Fruit fly (Drosophila melanogaster) whole organism, adult: ENCODE data around the gene Hmt4-20.

Experiments used
- CG11617 ChIP-seq: fragments of 200-800 bp; sonication (Bioruptor generic); optimal IDR thresholded peaks from 2 replicates; lab custom pipeline; 2017; ENCODE audit warnings: mild to moderate bottlenecking, missing biosample characterization, missing genetic modification reagents, missing genetic modification characterization
- CG1620 ChIP-seq: fragments of 200-800 bp; sonication (Bioruptor generic); optimal IDR thresholded peaks from 2 replicates; lab custom pipeline; 2016; ENCODE audit warnings: missing biosample characterization, missing genetic modification characterization
- CG7045 ChIP-seq: fragments of 200-800 bp; sonication (Bioruptor generic); optimal IDR thresholded peaks from 2 replicates; lab custom pipeline; 2017; ENCODE audit warnings: missing biosample characterization, mild to moderate bottlenecking, missing genetic modification characterization
- Clk ChIP-seq: fragments of 200-800 bp; sonication (Bioruptor generic); optimal IDR thresholded peaks from 2 replicates; lab custom pipeline; 2017; ENCODE audit warnings: missing biosample characterization, missing genetic modification characterization
- Crg-1 ChIP-seq: fragments of 200-800 bp; sonication (Bioruptor generic); optimal IDR thresholded peaks from 2 replicates; lab custom pipeline; 2016; ENCODE audit warnings: missing biosample characterization, missing genetic modification characterization
- Hr96 ChIP-seq: fragments of 200-800 bp; sonication (Bioruptor generic); optimal IDR thresholded peaks from 2 replicates; lab custom pipeline; 2016; ENCODE audit warnings: missing biosample characterization, missing genetic modification characterization
- cic ChIP-seq: fragments of 200-800 bp; sonication (Bioruptor generic); optimal IDR thresholded peaks from 2 replicates; lab custom pipeline; 2017; ENCODE audit warnings: missing biosample characterization, mild to moderate bottlenecking, missing genetic modification characterization, moderate library complexity
- kay ChIP-seq: fragments of 200-800 bp; sonication (Bioruptor generic); peaks from one replicate; lab custom pipeline; 2016; ENCODE audit warnings: missing biosample characterization, missing genetic modification characterization, borderline replicate concordance
- pad ChIP-seq: fragments of 200-800 bp; sonication (Bioruptor generic); optimal IDR thresholded peaks from 3 replicates; lab custom pipeline; 2017; ENCODE audit warnings: missing biosample characterization, missing genetic modification characterization, mild to moderate bottlenecking, moderate library complexity, missing genetic modification reagents
- tj ChIP-seq: fragments of 200-800 bp; sonication (Bioruptor generic); optimal IDR thresholded peaks from 3 replicates; lab custom pipeline; 2017; ENCODE audit warnings: missing biosample characterization, mild to moderate bottlenecking, missing genetic modification characterization, moderate library complexity
- toe ChIP-seq: fragments of 200-800 bp; sonication (Bioruptor generic); optimal IDR thresholded peaks from 2 replicates; lab custom pipeline; 2016; ENCODE audit warnings: missing biosample characterization, missing genetic modification characterization

DNA sequence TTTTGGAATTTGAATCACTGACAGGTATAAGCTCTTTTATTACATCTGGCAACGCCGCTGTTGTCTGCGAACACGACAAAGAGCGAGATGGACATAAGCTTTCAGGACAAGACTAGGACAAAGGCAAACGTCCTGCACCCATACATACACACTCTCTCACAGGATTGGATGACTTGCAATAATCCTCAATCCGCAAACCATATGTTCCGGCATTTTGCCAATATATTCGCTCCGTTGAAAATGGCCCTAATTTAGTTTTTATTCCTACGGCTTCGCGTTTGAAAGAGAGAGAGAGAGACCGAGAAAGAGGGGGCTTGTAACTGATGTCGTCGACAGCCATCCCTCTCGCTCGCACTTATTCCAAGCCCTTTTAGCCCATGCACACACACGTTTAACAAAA, 1.6 kb downstream of the Hmt4-20 start:
- no peak for TF ChIP-seq Crg-1 (GFP tag; lab: Kevin White, UChicago)
- TF ChIP-seq Clk: no peak
- TF ChIP-seq tj (GFP tag; lab: Kevin White, UChicago): no peak
- TF ChIP-seq Hr96: no peak
- TF ChIP-seq kay: no peak
- TF ChIP-seq toe (GFP tag; lab: Kevin White, UChicago): no peak
- peak; percentile 53 for TF ChIP-seq pad (GFP tag; lab: Kevin White, UChicago)
- no peak for TF ChIP-seq CG7045 (GFP tag; lab: Kevin White, UChicago)
- no peak for TF ChIP-seq cic (GFP tag; lab: Kevin White, UChicago)
- TF ChIP-seq CG1620 (GFP tag; lab: Kevin White, UChicago): no peak
- no peak for TF ChIP-seq CG11617
